Fruit fly (Drosophila melanogaster): ENCODE data around the gene Bub3.

The Bub3 gene

DNA sequence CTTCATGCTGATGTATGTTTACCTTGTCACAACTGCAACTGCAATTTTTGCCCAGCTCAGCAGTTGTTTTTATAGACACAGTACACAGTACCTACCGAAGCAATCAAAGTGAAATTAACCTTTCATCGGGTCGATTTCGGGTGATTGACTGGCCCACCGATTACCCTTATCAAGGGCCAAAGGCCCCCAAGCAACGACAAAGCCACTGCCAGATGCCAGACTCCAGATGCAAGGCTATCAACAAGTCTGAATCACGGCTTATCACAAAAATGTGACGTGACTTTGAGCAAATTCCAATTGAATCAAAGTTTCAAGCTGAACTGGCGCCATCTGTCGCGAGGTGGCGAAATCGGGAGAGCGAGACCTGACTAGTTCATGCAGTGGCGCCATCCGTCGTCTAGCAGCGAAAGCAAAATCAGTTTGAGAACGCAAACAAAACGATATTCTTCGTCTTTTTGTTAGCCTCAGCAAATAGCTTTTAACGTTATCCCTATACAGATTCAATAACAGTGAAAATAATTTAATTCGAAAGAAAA, 41.6 kb upstream of the Bub3 start, which contains the start of gene Obp99b (continued):
- TF ChIP-seq slou (GFP tag; optimal IDR thresholded peaks at IDR 0.05), result no peak
- TF ChIP-seq CG16815 (GFP tag; optimal IDR thresholded peaks at IDR 0.05), result peak; percentile 58
- TF ChIP-seq Pdp1 (GFP tag; optimal IDR thresholded peaks at IDR 0.05), result peak; percentile 54 to 78
- TF ChIP-seq Dek (tag; optimal IDR thresholded peaks at IDR 0.05), result peak; percentile 6
- TF ChIP-seq twi (tag; optimal IDR thresholded peaks at IDR 0.05), result peak; percentile 53
- TF ChIP-seq Asciz (GFP tag; optimal IDR thresholded peaks at IDR 0.05), result peak; percentile 84
- peak; percentile 39; the same call in 2 of the 3 replicates for TF ChIP-seq CG17361 (GFP tag; IDR thresholded peaks at IDR 0.05)
- no peak for TF ChIP-seq CG13894 (tag; optimal IDR thresholded peaks at IDR 0.05)
- peak; percentile 57 for TF ChIP-seq wor (GFP tag; IDR thresholded peaks at IDR 0.05)
- no peak for TF ChIP-seq CG3726 (GFP tag; IDR thresholded peaks at IDR 0.05)
- TF ChIP-seq zen (tag; optimal IDR thresholded peaks at IDR 0.05), result peak; percentile 66
- TF ChIP-seq so (GFP tag; IDR thresholded peaks at IDR 0.05), result peak; percentile 57; the same call in 2 of the 3 replicates
- peak; percentile 92 for TF ChIP-seq onecut (GFP tag; IDR thresholded peaks at IDR 0.05)
- TF ChIP-seq CG1602 (GFP tag; optimal IDR thresholded peaks at IDR 0.05), result peak; percentile 50
- peak; percentile 69 for TF ChIP-seq CG14441 (GFP tag; IDR thresholded peaks at IDR 0.05)
- no peak for TF ChIP-seq toy (GFP tag; IDR thresholded peaks at IDR 0.05)
- peak; percentile 95 for TF ChIP-seq CG2199 (GFP tag; IDR thresholded peaks at IDR 0.05)
- TF ChIP-seq Lhr (GFP tag; optimal IDR thresholded peaks at IDR 0.05), result peak; percentile 75
- TF ChIP-seq salm (tag; optimal IDR thresholded peaks at IDR 0.05), result peak; percentile 10
- peak; percentile 71 for TF ChIP-seq CG13424 (tag; optimal IDR thresholded peaks at IDR 0.05)
- peak; percentile 25 for TF ChIP-seq Nf-YC (tag; optimal IDR thresholded peaks at IDR 0.05)
- TF ChIP-seq CG30431 (GFP tag; optimal IDR thresholded peaks at IDR 0.05), result peak; percentile 83
- peak; percentile 64; the same call in 1 of the 2 replicates for TF ChIP-seq seq (GFP tag; IDR thresholded peaks at IDR 0.05)
- no peak for TF ChIP-seq CG1832 (GFP tag; optimal IDR thresholded peaks at IDR 0.05)
- peak; percentile 87 for TF ChIP-seq HHEX (GFP tag; optimal IDR thresholded peaks at IDR 0.05)
- TF ChIP-seq tup (GFP tag; optimal IDR thresholded peaks at IDR 0.05), result peak; percentile 33
- peak; percentile 67 for TF ChIP-seq CG6854 (GFP tag; optimal IDR thresholded peaks at IDR 0.05)
- no peak for TF ChIP-seq CG30020 (tag; optimal IDR thresholded peaks at IDR 0.05)
- peak; percentile 56 for TF ChIP-seq org-1 (GFP tag; optimal IDR thresholded peaks at IDR 0.05)
- TF ChIP-seq row (GFP tag; IDR thresholded peaks at IDR 0.05), result peak; percentile 29; the same call in 1 of the 3 replicates
- no peak for TF ChIP-seq Deaf1 (tag; optimal IDR thresholded peaks at IDR 0.05)
- TF ChIP-seq kay (GFP tag; optimal IDR thresholded peaks at IDR 0.05), result no peak
- TF ChIP-seq jigr1 (GFP tag; IDR thresholded peaks at IDR 0.05), result no peak
- peak; percentile 62 for TF ChIP-seq CG5180 (GFP tag; optimal IDR thresholded peaks at IDR 0.05)
- TF ChIP-seq CG12942 (GFP tag; optimal IDR thresholded peaks at IDR 0.05), result peak; percentile 60
- TF ChIP-seq NFAT (GFP tag; IDR thresholded peaks at IDR 0.05), result peak; percentile 90
- TF ChIP-seq Xrp1 (GFP tag; IDR thresholded peaks at IDR 0.05), result peak; percentile 73
- peak; percentile 63 for TF ChIP-seq Hmr (GFP tag; optimal IDR thresholded peaks at IDR 0.05)
- no peak for TF ChIP-seq Eip74EF (GFP tag; optimal IDR thresholded peaks at IDR 0.05)
- TF ChIP-seq Sry-β (GFP tag; optimal IDR thresholded peaks at IDR 0.05), result peak; percentile 54
- peak; percentile 79 for TF ChIP-seq bcd (GFP tag; optimal IDR thresholded peaks at IDR 0.05)
- peak; percentile 41 for TF ChIP-seq CHES-1-like (GFP tag; optimal IDR thresholded peaks at IDR 0.05)
- no peak for TF ChIP-seq Ets97D (GFP tag; optimal IDR thresholded peaks at IDR 0.05)
- peak; percentile 78 for TF ChIP-seq en (GFP tag; optimal IDR thresholded peaks at IDR 0.05)
- TF ChIP-seq BEAF-32 (GFP tag; optimal IDR thresholded peaks at IDR 0.05), result no peak
- TF ChIP-seq slbo (GFP tag; IDR thresholded peaks at IDR 0.05), result peak; percentile 79
- no peak for TF ChIP-seq CG42726 (GFP tag; IDR thresholded peaks at IDR 0.05; ENCODE audit: partially characterized antibody)
- peak; percentile 85 for TF ChIP-seq sqz (GFP tag; optimal IDR thresholded peaks at IDR 0.05)
